Worm (Caenorhabditis elegans) whole organism, L2 larva: Measurements from ENCODE around the gene cdh-7.

Experiments used
- C34F6.9 ChIP-seq: fragments of 150-350 bp; optimal IDR thresholded peaks from 2 replicates; lab custom pipeline; 2014; ENCODE audit warnings: missing biosample characterization, missing genetic modification characterization
- F13H6.1 ChIP-seq: sonication (generic microtip); optimal IDR thresholded peaks from 2 replicates; lab custom pipeline; 2016; ENCODE audit warnings: missing genetic modification characterization, missing compliant biosample characterization
- R02D3.7 ChIP-seq: fragments of 150-350 bp; optimal IDR thresholded peaks from 2 replicates; lab custom pipeline; 2014; ENCODE audit warnings: missing biosample characterization, missing genetic modification characterization
- Y55F3AM.14 ChIP-seq: fragments of 200-800 bp; sonication (Bioruptor generic); optimal IDR thresholded peaks from 2 replicates; lab custom pipeline; 2018; ENCODE audit warnings: mild to moderate bottlenecking, missing genetic modification characterization, missing compliant biosample characterization
- ZK546.5 ChIP-seq: sonication (generic microtip); optimal IDR thresholded peaks from 2 replicates; lab custom pipeline; 2017; ENCODE audit warnings: missing biosample characterization, missing genetic modification characterization
- alr-1 ChIP-seq: fragments of 150-350 bp; optimal IDR thresholded peaks from 2 replicates; lab custom pipeline; 2014; ENCODE audit warnings: missing biosample characterization, missing genetic modification characterization
- aly-2 ChIP-seq: fragments of 150-350 bp; optimal IDR thresholded peaks from 2 replicates; lab custom pipeline; 2014; ENCODE audit warnings: missing biosample characterization, missing genetic modification characterization
- ama-1 ChIP-seq: fragments of 150-350 bp; optimal IDR thresholded peaks from 2 replicates; lab custom pipeline; 2018; ENCODE audit warnings: inconsistent platforms
- blmp-1 ChIP-seq: sonication (generic microtip); optimal IDR thresholded peaks from 2 replicates; lab custom pipeline; 2017; ENCODE audit warnings: missing genetic modification characterization, mild to moderate bottlenecking, missing compliant biosample characterization, antibody characterized with exemption, moderate library complexity; ENCODE audit not compliant: insufficient read depth
- ceh-16 ChIP-seq: fragments of 150-350 bp; optimal IDR thresholded peaks from 2 replicates; lab custom pipeline; 2014; ENCODE audit warnings: missing biosample characterization, missing genetic modification characterization
- ceh-82 ChIP-seq: fragments of 150-350 bp; optimal IDR thresholded peaks from 2 replicates; lab custom pipeline; 2014; ENCODE audit warnings: missing biosample characterization, missing genetic modification characterization
- crh-2 ChIP-seq: sonication (generic microtip); optimal IDR thresholded peaks from 2 replicates; lab custom pipeline; 2017; ENCODE audit warnings: missing biosample characterization, missing genetic modification characterization
- dmd-4 ChIP-seq: sonication (generic microtip); optimal IDR thresholded peaks from 2 replicates; lab custom pipeline; 2017; ENCODE audit warnings: missing biosample characterization, missing genetic modification characterization
- egl-27 ChIP-seq: sonication (generic microtip); optimal IDR thresholded peaks from 3 replicates; lab custom pipeline; 2017; ENCODE audit warnings: missing biosample characterization, missing genetic modification reagents, missing genetic modification characterization
- elt-1 ChIP-seq: fragments of 150-350 bp; optimal IDR thresholded peaks from 2 replicates; lab custom pipeline; 2014; ENCODE audit warnings: missing biosample characterization, missing genetic modification characterization
- elt-3 ChIP-seq: sonication (generic microtip); optimal IDR thresholded peaks from 2 replicates; lab custom pipeline; 2017; ENCODE audit warnings: missing biosample characterization, missing genetic modification characterization
- fos-1 ChIP-seq: fragments of 150-350 bp; optimal IDR thresholded peaks from 2 replicates; lab custom pipeline; 2014; ENCODE audit warnings: missing biosample characterization, missing genetic modification characterization
- gmeb-1 ChIP-seq: fragments of 150-350 bp; optimal IDR thresholded peaks from 2 replicates; lab custom pipeline; 2014; ENCODE audit warnings: missing biosample characterization, missing genetic modification characterization
- lin-11 ChIP-seq: fragments of 150-350 bp; sonication (generic microtip); optimal IDR thresholded peaks from 2 replicates; lab custom pipeline; 2014; ENCODE audit warnings: missing biosample characterization, missing genetic modification characterization, inconsistent platforms, mixed read lengths
- lin-13 ChIP-seq: fragments of 150-350 bp; optimal IDR thresholded peaks from 2 replicates; lab custom pipeline; 2014; ENCODE audit warnings: missing biosample characterization, missing genetic modification reagents, missing genetic modification characterization
- lin-39 ChIP-seq: fragments of 150-350 bp; optimal IDR thresholded peaks from 2 replicates; lab custom pipeline; 2014; ENCODE audit warnings: missing biosample characterization, missing genetic modification reagents, missing genetic modification characterization
- lsy-2 ChIP-seq, 2 experiments: fragments of 150-350 bp in 1 of 2; sonication (generic microtip) in 1 of 2; optimal IDR thresholded peaks; 2 replicates each; lab custom pipeline; 2014 to 2017; ENCODE audit warnings: missing biosample characterization in 2 of 2, missing genetic modification characterization in 2 of 2
- mab-5 ChIP-seq: fragments of 150-350 bp; optimal IDR thresholded peaks from 2 replicates; lab custom pipeline; 2014; ENCODE audit warnings: missing biosample characterization, missing genetic modification characterization
- mbf-1 ChIP-seq: sonication (generic microtip); optimal IDR thresholded peaks from 2 replicates; lab custom pipeline; 2017; ENCODE audit warnings: missing biosample characterization, missing genetic modification characterization
- mdl-1 ChIP-seq, 2 experiments: fragments of 150-350 bp in 1 of 2; sonication (generic microtip) in 1 of 2; optimal IDR thresholded peaks; 2 replicates each; lab custom pipeline; 2017; ENCODE audit warnings: missing biosample characterization in 2 of 2, missing genetic modification characterization in 2 of 2
- nhr-10 ChIP-seq: sonication (generic microtip); optimal IDR thresholded peaks from 2 replicates; lab custom pipeline; 2017; ENCODE audit warnings: missing biosample characterization, missing genetic modification characterization
- nhr-11 ChIP-seq: fragments of 150-350 bp; optimal IDR thresholded peaks from 2 replicates; lab custom pipeline; 2014; ENCODE audit warnings: missing biosample characterization, missing genetic modification characterization
- nhr-12 ChIP-seq: fragments of 150-350 bp; optimal IDR thresholded peaks from 2 replicates; lab custom pipeline; 2014; ENCODE audit warnings: missing biosample characterization, missing genetic modification characterization
- nhr-129 ChIP-seq: fragments of 150-350 bp; optimal IDR thresholded peaks from 2 replicates; lab custom pipeline; 2014; ENCODE audit warnings: missing biosample characterization, missing genetic modification characterization
- nhr-21 ChIP-seq: fragments of 150-350 bp; optimal IDR thresholded peaks from 2 replicates; lab custom pipeline; 2014; ENCODE audit warnings: missing biosample characterization, missing genetic modification characterization
- nhr-23 ChIP-seq: fragments of 150-350 bp; optimal IDR thresholded peaks from 2 replicates; lab custom pipeline; 2014; ENCODE audit warnings: missing biosample characterization, missing genetic modification reagents, missing genetic modification characterization
- nhr-237 ChIP-seq: fragments of 150-350 bp; optimal IDR thresholded peaks from 2 replicates; lab custom pipeline; 2014; ENCODE audit warnings: missing biosample characterization, missing genetic modification characterization
- nhr-25 ChIP-seq: fragments of 150-350 bp; sonication (generic microtip); optimal IDR thresholded peaks from 3 replicates; lab custom pipeline; 2014; ENCODE audit warnings: missing biosample characterization, missing genetic modification characterization
- nhr-6 ChIP-seq: fragments of 150-350 bp; optimal IDR thresholded peaks from 2 replicates; lab custom pipeline; 2014; ENCODE audit warnings: missing biosample characterization, missing genetic modification characterization
- nhr-77 ChIP-seq: fragments of 150-350 bp; optimal IDR thresholded peaks from 2 replicates; lab custom pipeline; 2014; ENCODE audit warnings: missing biosample characterization, missing genetic modification characterization
- peb-1 ChIP-seq: fragments of 150-350 bp; optimal IDR thresholded peaks from 2 replicates; lab custom pipeline; 2014; ENCODE audit warnings: missing biosample characterization, missing genetic modification characterization
- sem-4 ChIP-seq: fragments of 150-350 bp; optimal IDR thresholded peaks from 2 replicates; lab custom pipeline; 2014; ENCODE audit warnings: missing biosample characterization, missing genetic modification reagents, missing genetic modification characterization
- skn-1 ChIP-seq: sonication (generic microtip); optimal IDR thresholded peaks from 2 replicates; lab custom pipeline; 2017; ENCODE audit warnings: missing biosample characterization, missing genetic modification characterization
- sma-3 ChIP-seq: sonication (generic microtip); optimal IDR thresholded peaks from 2 replicates; lab custom pipeline; 2016; ENCODE audit warnings: missing genetic modification reagents, missing genetic modification characterization, missing compliant biosample characterization
- sma-9 ChIP-seq, 2 experiments: fragments of 150-350 bp in 1 of 2; sonication (generic microtip) in 1 of 2; optimal IDR thresholded peaks; 2 replicates each; lab custom pipeline; 2014 to 2016; ENCODE audit warnings: missing genetic modification characterization in 2 of 2, mild to moderate bottlenecking in 1 of 2, missing biosample characterization in 1 of 2, missing compliant biosample characterization in 1 of 2, missing genetic modification reagents in 1 of 2, moderate library complexity in 1 of 2
- snpc-4 ChIP-seq: fragments of 150-350 bp; optimal IDR thresholded peaks from 2 replicates; lab custom pipeline; 2014; ENCODE audit warnings: missing biosample characterization, missing genetic modification characterization
- unc-39 ChIP-seq: fragments of 150-350 bp; optimal IDR thresholded peaks from 2 replicates; lab custom pipeline; 2014; ENCODE audit warnings: missing biosample characterization, missing genetic modification characterization
- unc-55 ChIP-seq: fragments of 150-350 bp; sonication (generic microtip); optimal IDR thresholded peaks from 3 replicates; lab custom pipeline; 2014; ENCODE audit warnings: missing biosample characterization, missing genetic modification reagents, missing genetic modification characterization
- unc-62 ChIP-seq: fragments of 150-350 bp; optimal IDR thresholded peaks from 2 replicates; lab custom pipeline; 2014; ENCODE audit warnings: missing biosample characterization, missing genetic modification reagents, missing genetic modification characterization
- zag-1 ChIP-seq: fragments of 150-350 bp; optimal IDR thresholded peaks from 2 replicates; lab custom pipeline; 2014; ENCODE audit warnings: missing biosample characterization, missing genetic modification characterization
- ztf-1 ChIP-seq: fragments of 200-800 bp; sonication (Bioruptor generic); conservative IDR thresholded peaks from 2 replicates; pipeline ENCODE4 v1.3.6; 2022; ENCODE audit warnings: missing genetic modification characterization, missing compliant biosample characterization
- ztf-11 ChIP-seq: sonication (generic microtip); optimal IDR thresholded peaks from 2 replicates; lab custom pipeline; 2017; ENCODE audit warnings: missing biosample characterization, missing genetic modification characterization
- ztf-4 ChIP-seq: fragments of 150-350 bp; optimal IDR thresholded peaks from 2 replicates; lab custom pipeline; 2014; ENCODE audit warnings: missing biosample characterization, missing genetic modification characterization

Gene cdh-7

ce11 chrII:14802527-14802926 lies 40.5 kb upstream of the cdh-7 start:
- TF ChIP-seq sma-3 (GFP tag; lab: Kevin White, UChicago) = peak; percentile 1
- peak; percentile 1 for TF ChIP-seq nhr-129 (tag; lab: Kevin White, UChicago)

ce11 chrII:14804259-14804899 lies 38.6 kb upstream of the cdh-7 start, which contains the start of gene W01D2.3:
TSS of gene W01D2.3 (minus strand) at chrII:14804309.
- TF ChIP-seq sem-4 (tag; lab: Kevin White, UChicago) (peak; percentile 68), nhr-129 (tag; lab: Kevin White, UChicago) (peak; percentile 70), ceh-16 (tag; lab: Kevin White, UChicago) (no peak), egl-27 (tag; lab: Kevin White, UChicago) (no peak), nhr-6 (peak; percentile 61), gmeb-1 (peak; percentile 71), ztf-4 (tag; lab: Kevin White, UChicago) (peak; percentile 19), sma-9 (GFP tag; optimal IDR thresholded peaks at IDR 0.05; lab: Kevin White, UChicago) (no peak), sma-9 (tag; optimal IDR thresholded peaks at IDR 0.05; lab: Kevin White, UChicago) (no peak), sma-3 (GFP tag; lab: Kevin White, UChicago) (peak; percentile 59), elt-3 (tag; lab: Kevin White, UChicago) (no peak), ztf-11 (tag; lab: Kevin White, UChicago) (no peak), C34F6.9 (tag; lab: Kevin White, UChicago) (peak; percentile 51), nhr-23 (tag; lab: Kevin White, UChicago) (no peak), zag-1 (tag; lab: Kevin White, UChicago) (peak; percentile 3), nhr-237 (tag; lab: Kevin White, UChicago) (no peak), unc-55 (GFP tag; lab: Kevin White, UChicago) (peak; percentile 61), aly-2 (tag; lab: Kevin White, UChicago) (no peak), lin-13 (GFP tag; lab: Kevin White, UChicago) (peak; percentile 45), unc-62 (GFP tag; lab: Kevin White, UChicago) (no peak), ceh-82 (no peak), lsy-2 (tag; optimal IDR thresholded peaks at IDR 0.05; lab: Kevin White, UChicago) (peak; percentile 50 to 71), ama-1 (peak; percentile 4), Y55F3AM.14 (GFP tag; lab: Kevin White, UChicago) (peak; percentile 75), elt-1 (tag; lab: Kevin White, UChicago) (no peak), nhr-12 (tag; lab: Kevin White, UChicago) (no peak), ztf-1 (GFP tag; lab: Robert Waterston, UW) (no peak), fos-1 (tag; lab: Kevin White, UChicago) (peak; percentile 48), ZK546.5 (no peak), R02D3.7 (no peak), alr-1 (tag; lab: Kevin White, UChicago) (no peak), F13H6.1 (tag; lab: Kevin White, UChicago) (peak; percentile 76), nhr-11 (no peak), skn-1 (tag; lab: Kevin White, UChicago) (no peak), mdl-1 (tag; optimal IDR thresholded peaks at IDR 0.05; lab: Kevin White, UChicago) (no peak), nhr-10 (tag; lab: Kevin White, UChicago) (no peak), peb-1 (tag; lab: Kevin White, UChicago) (no peak), lin-39 (tag; lab: Kevin White, UChicago) (no peak), snpc-4 (peak; percentile 98), mab-5 (tag; lab: Kevin White, UChicago) (peak; percentile 19), unc-39 (no peak), mbf-1 (tag; lab: Kevin White, UChicago) (no peak), crh-2 (peak; percentile 40), blmp-1 (tag; lab: Kevin White, UChicago) (peak; percentile 78), nhr-25 (tag; lab: Kevin White, UChicago) (peak; percentile 78), dmd-4 (no peak), nhr-77 (tag; lab: Kevin White, UChicago) (peak; percentile 42), lin-11 (tag; lab: Kevin White, UChicago) (peak; percentile 4), nhr-21 (peak; percentile 39)
